Worm (Caenorhabditis elegans) whole organism, L3 larva: ENCODE data around the gene T24E12.3.

ENCODE experiments used
- R02D3.7 ChIP-seq: fragments of 150-350 bp; optimal IDR thresholded peaks from 2 replicates; lab custom pipeline; 2014; ENCODE audit warnings: missing biosample characterization, missing genetic modification characterization
- ZK546.5 ChIP-seq: sonication (generic microtip); optimal IDR thresholded peaks from 2 replicates; lab custom pipeline; 2017; ENCODE audit warnings: missing biosample characterization, missing genetic modification characterization
- aly-2 ChIP-seq: fragments of 150-350 bp; optimal IDR thresholded peaks from 2 replicates; lab custom pipeline; 2014; ENCODE audit warnings: missing biosample characterization, missing genetic modification characterization
- ama-1 ChIP-seq: fragments of 150-350 bp; optimal IDR thresholded peaks from 2 replicates; lab custom pipeline; 2018
- ceh-16 ChIP-seq: sonication (generic microtip); optimal IDR thresholded peaks from 2 replicates; lab custom pipeline; 2017; ENCODE audit warnings: missing biosample characterization, missing genetic modification characterization
- ceh-28 ChIP-seq: fragments of 150-350 bp; optimal IDR thresholded peaks from 2 replicates; lab custom pipeline; 2014; ENCODE audit warnings: missing biosample characterization, missing genetic modification reagents, missing genetic modification characterization
- ceh-82 ChIP-seq: fragments of 150-350 bp; optimal IDR thresholded peaks from 2 replicates; lab custom pipeline; 2014; ENCODE audit warnings: missing biosample characterization, missing genetic modification characterization
- ceh-9 ChIP-seq: sonication (generic microtip); optimal IDR thresholded peaks from 2 replicates; lab custom pipeline; 2018; ENCODE audit warnings: missing biosample characterization, missing genetic modification characterization
- daf-12 ChIP-seq: fragments of 150-350 bp; optimal IDR thresholded peaks from 2 replicates; lab custom pipeline; 2014; ENCODE audit warnings: missing biosample characterization, missing genetic modification reagents, missing genetic modification characterization
- egl-27 ChIP-seq: sonication (generic microtip); optimal IDR thresholded peaks from 4 replicates; lab custom pipeline; 2017; ENCODE audit warnings: missing biosample characterization, missing genetic modification reagents, missing genetic modification characterization
- egl-5 ChIP-seq: fragments of 150-350 bp; optimal IDR thresholded peaks from 2 replicates; lab custom pipeline; 2017; ENCODE audit warnings: missing biosample characterization, missing genetic modification reagents, missing genetic modification characterization, inconsistent platforms
- elt-2 ChIP-seq: sonication (generic microtip); optimal IDR thresholded peaks from 2 replicates; lab custom pipeline; 2016; ENCODE audit warnings: missing genetic modification reagents, mild to moderate bottlenecking, missing genetic modification characterization, missing compliant biosample characterization
- eor-1 ChIP-seq, 2 experiments: fragments of 150-350 bp; optimal IDR thresholded peaks; 2 replicates each; lab custom pipeline; 2014 to 2018; ENCODE audit warnings: missing biosample characterization in 2 of 2, missing genetic modification characterization in 2 of 2
- fkh-2 ChIP-seq: fragments of 150-350 bp; optimal IDR thresholded peaks from 2 replicates; lab custom pipeline; 2014; ENCODE audit warnings: missing biosample characterization, missing genetic modification reagents, missing genetic modification characterization
- fos-1 ChIP-seq: fragments of 150-350 bp; optimal IDR thresholded peaks from 2 replicates; lab custom pipeline; 2014; ENCODE audit warnings: missing biosample characterization, missing genetic modification characterization
- jun-1 ChIP-seq: fragments of 150-350 bp; optimal IDR thresholded peaks from 2 replicates; lab custom pipeline; 2014; ENCODE audit warnings: missing biosample characterization, missing genetic modification reagents, missing genetic modification characterization
- lin-15B ChIP-seq: fragments of 150-350 bp; optimal IDR thresholded peaks from 2 replicates; lab custom pipeline; 2014; ENCODE audit warnings: missing biosample characterization, missing genetic modification characterization
- mdl-1 ChIP-seq: fragments of 150-350 bp; optimal IDR thresholded peaks from 2 replicates; lab custom pipeline; 2014; ENCODE audit warnings: missing biosample characterization, missing genetic modification characterization
- mml-1 ChIP-seq: fragments of 150-350 bp; sonication (generic microtip); optimal IDR thresholded peaks from 3 replicates; lab custom pipeline; 2014; ENCODE audit warnings: missing biosample characterization, missing genetic modification characterization
- nhr-11 ChIP-seq: fragments of 150-350 bp; optimal IDR thresholded peaks from 2 replicates; lab custom pipeline; 2014; ENCODE audit warnings: missing biosample characterization, missing genetic modification characterization
- nhr-23 ChIP-seq: fragments of 150-350 bp; optimal IDR thresholded peaks from 2 replicates; lab custom pipeline; 2014; ENCODE audit warnings: missing biosample characterization, missing genetic modification reagents, missing genetic modification characterization
- nhr-237 ChIP-seq: fragments of 150-350 bp; optimal IDR thresholded peaks from 2 replicates; lab custom pipeline; 2014; ENCODE audit warnings: missing biosample characterization, missing genetic modification characterization
- nhr-25 ChIP-seq: sonication (generic microtip); optimal IDR thresholded peaks from 2 replicates; lab custom pipeline; 2017; ENCODE audit warnings: missing biosample characterization, missing genetic modification characterization
- nhr-28 ChIP-seq: fragments of 150-350 bp; optimal IDR thresholded peaks from 2 replicates; lab custom pipeline; 2014; ENCODE audit warnings: missing biosample characterization, missing genetic modification characterization
- nhr-67 ChIP-seq: fragments of 150-350 bp; optimal IDR thresholded peaks from 2 replicates; lab custom pipeline; 2014; ENCODE audit warnings: missing biosample characterization, missing genetic modification characterization
- nhr-76 ChIP-seq: fragments of 150-350 bp; sonication (generic microtip); optimal IDR thresholded peaks from 5 replicates; lab custom pipeline; 2014; ENCODE audit warnings: missing biosample characterization, missing genetic modification characterization
- nhr-77 ChIP-seq: fragments of 150-350 bp; optimal IDR thresholded peaks from 2 replicates; lab custom pipeline; 2014; ENCODE audit warnings: missing biosample characterization, missing genetic modification characterization
- skn-1 ChIP-seq: fragments of 150-350 bp; optimal IDR thresholded peaks from 2 replicates; lab custom pipeline; 2014; ENCODE audit warnings: missing biosample characterization, missing genetic modification characterization
- snpc-4 ChIP-seq: fragments of 150-350 bp; optimal IDR thresholded peaks from 2 replicates; lab custom pipeline; 2014; ENCODE audit warnings: missing biosample characterization, missing genetic modification characterization
- unc-39 ChIP-seq: sonication (generic microtip); optimal IDR thresholded peaks from 4 replicates; lab custom pipeline; 2017; ENCODE audit warnings: missing biosample characterization, missing genetic modification characterization
- unc-62 ChIP-seq: fragments of 150-350 bp; sonication (generic microtip); optimal IDR thresholded peaks from 4 replicates; lab custom pipeline; 2014; ENCODE audit warnings: missing biosample characterization, missing genetic modification reagents, missing genetic modification characterization
- zag-1 ChIP-seq: fragments of 150-350 bp; optimal IDR thresholded peaks from 2 replicates; lab custom pipeline; 2014; ENCODE audit warnings: missing biosample characterization, missing genetic modification characterization
- ztf-11 ChIP-seq: fragments of 150-350 bp; optimal IDR thresholded peaks from 2 replicates; lab custom pipeline; 2014; ENCODE audit warnings: missing biosample characterization, missing genetic modification characterization

Gene T24E12.3

ce11 chrII:3771640-3772039 lies 4.2 kb upstream of the T24E12.3 start:
- TF ChIP-seq mdl-1 (tag; lab: Kevin White, UChicago) (no peak), ceh-28 (no peak), nhr-28 (no peak), nhr-23 (tag; lab: Kevin White, UChicago) (no peak), ceh-9 (tag; lab: Kevin White, UChicago) (no peak), unc-39 (tag; lab: Kevin White, UChicago) (no peak), unc-62 (GFP tag; lab: Kevin White, UChicago) (no peak), lin-15B (no peak), ceh-16 (tag; lab: Kevin White, UChicago) (no peak), egl-5 (tag; lab: Kevin White, UChicago) (no peak), mml-1 (tag; lab: Kevin White, UChicago) (no peak), nhr-77 (tag; lab: Kevin White, UChicago) (no peak), ama-1 (lab: Kevin White, UChicago) (no peak), daf-12 (tag; lab: Kevin White, UChicago) (no peak), snpc-4 (tag; lab: Kevin White, UChicago) (no peak), nhr-76 (tag; lab: Kevin White, UChicago) (no peak), nhr-25 (no peak)

- TF ChIP-seq nhr-28 (no peak), egl-5 (tag; lab: Kevin White, UChicago) (no peak), unc-62 (GFP tag; lab: Kevin White, UChicago) (no peak), eor-1 (tag; optimal IDR thresholded peaks at IDR 0.05; lab: Kevin White, UChicago) (no peak), nhr-11 (tag; lab: Kevin White, UChicago) (no peak), ceh-16 (tag; lab: Kevin White, UChicago) (no peak), fkh-2 (tag; lab: Kevin White, UChicago) (no peak), R02D3.7 (tag; lab: Kevin White, UChicago) (no peak), zag-1 (no peak), ceh-28 (no peak), elt-2 (tag; lab: Kevin White, UChicago) (no peak), nhr-25 (no peak)
Measured at ce11 chrII:3773130-3773529, 2.7 kb upstream of the T24E12.3 start, which contains the start of gene T24E12.10. Gene T24E12.10, minus strand, starts transcription at chrII:3773230.

DNA sequence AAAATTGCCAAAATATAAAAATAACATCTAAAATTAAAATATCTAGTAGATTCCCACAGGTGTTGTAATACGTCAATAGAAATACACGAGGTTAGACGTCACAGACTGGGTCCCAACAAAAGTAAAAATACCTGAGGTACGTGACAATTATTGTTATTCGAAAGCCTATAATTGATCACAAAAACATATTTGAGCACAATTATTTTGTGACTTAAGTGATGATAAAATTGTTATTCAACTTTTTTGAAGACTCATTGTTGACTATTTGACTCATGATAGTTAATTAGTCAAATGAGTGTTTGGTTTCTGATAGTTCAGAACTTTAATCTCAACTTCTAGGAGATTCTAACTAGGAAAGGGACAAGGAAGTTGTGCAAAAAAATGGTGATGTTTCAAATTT lies 2.0 kb downstream of the T24E12.3 start:
- TF ChIP-seq unc-39 (tag; lab: Kevin White, UChicago) (no peak), ceh-82 (tag; lab: Kevin White, UChicago) (no peak), fos-1 (no peak), ZK546.5 (tag; lab: Kevin White, UChicago) (no peak), skn-1 (tag; lab: Kevin White, UChicago) (no peak), nhr-25 (no peak), ceh-28 (no peak), nhr-237 (tag; lab: Kevin White, UChicago) (no peak), jun-1 (no peak), aly-2 (no peak), egl-5 (tag; lab: Kevin White, UChicago) (no peak), nhr-77 (tag; lab: Kevin White, UChicago) (no peak), snpc-4 (tag; lab: Kevin White, UChicago) (no peak)

DNA sequence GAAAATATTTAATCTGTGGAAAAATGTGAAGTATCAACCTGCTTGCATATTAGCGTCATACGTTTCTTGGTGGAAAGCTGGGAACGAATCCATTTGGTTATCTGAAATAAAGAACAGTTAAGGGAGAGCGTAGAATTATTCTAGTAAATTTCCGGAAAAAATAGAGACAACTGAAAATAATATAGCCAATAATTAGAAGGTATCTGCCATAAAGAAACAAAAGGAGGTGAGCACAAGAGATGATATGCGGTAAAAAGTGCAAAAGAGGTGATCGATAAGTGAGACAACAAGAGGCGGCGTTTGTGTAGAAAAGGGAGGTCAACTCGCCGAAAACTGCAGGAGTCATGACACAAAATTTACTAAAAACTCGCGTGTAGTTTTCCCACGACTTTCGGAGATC lies 3.6 kb downstream of the T24E12.3 start, which contains the start of gene T24E12.11:
T24E12.11 (minus strand) TSS at position 101 of the 400 bp plus-strand sequence.
- no peak for TF ChIP-seq ztf-11 (tag; lab: Kevin White, UChicago)
- TF ChIP-seq nhr-23 (tag; lab: Kevin White, UChicago) = no peak
- TF ChIP-seq nhr-67 (tag; lab: Kevin White, UChicago) = no peak
- no peak for TF ChIP-seq daf-12 (tag; lab: Kevin White, UChicago)
- no peak for TF ChIP-seq unc-62 (GFP tag; lab: Kevin White, UChicago)

DNA sequence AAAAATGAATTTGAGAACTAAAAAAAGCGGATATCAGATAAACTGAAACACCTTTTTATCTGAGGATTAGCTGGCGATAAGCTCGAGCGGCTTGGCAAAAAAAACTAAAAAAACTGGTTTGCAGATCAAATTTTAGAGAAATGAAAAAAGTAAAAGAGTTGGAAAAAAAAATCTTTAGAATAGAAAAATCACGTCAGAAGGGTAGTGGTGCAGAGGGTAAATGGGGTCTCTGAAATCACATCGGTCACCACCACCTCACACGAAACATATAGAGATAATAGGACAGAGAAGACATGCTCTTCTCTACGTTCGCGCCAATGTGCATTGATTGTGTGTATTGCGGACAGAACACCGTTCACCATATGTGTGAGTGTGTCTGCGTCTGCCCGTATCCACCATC lies 5.4 kb downstream of the T24E12.3 start:
- no peak for TF ChIP-seq zag-1
- TF ChIP-seq egl-5 (tag; lab: Kevin White, UChicago) = no peak
- TF ChIP-seq ceh-28 = no peak

ce11 chrII:3782309-3783000 lies 6.6 kb downstream of the T24E12.3 start, which contains the start of gene T24E12.2:
Gene T24E12.2, plus strand, starts transcription at chrII:3782950.
- TF ChIP-seq egl-27 (tag; lab: Kevin White, UChicago) = no peak
